Worm (Caenorhabditis elegans) whole organism, L1 larva: ENCODE data around the gene mspn-1.
A peak's percentile ranks its signal among the peaks of the same experiment; 100 is the strongest.

Experiments used
- C04F5.9 ChIP-seq: sonication (generic microtip); optimal IDR thresholded peaks from 2 replicates; lab custom pipeline; 2016; ENCODE audit warnings: missing genetic modification characterization, missing compliant biosample characterization
- F16B12.6 ChIP-seq: fragments of 150-350 bp; optimal IDR thresholded peaks from 2 replicates; lab custom pipeline; 2014; ENCODE audit warnings: missing biosample characterization, missing genetic modification characterization
- Y116A8C.19 ChIP-seq: sonication (generic microtip); optimal IDR thresholded peaks from 2 replicates; lab custom pipeline; 2016; ENCODE audit warnings: missing compliant biosample characterization, missing genetic modification characterization, borderline replicate concordance
- aha-1 ChIP-seq: fragments of 150-350 bp; optimal IDR thresholded peaks from 2 replicates; lab custom pipeline; 2014; ENCODE audit warnings: missing biosample characterization, missing genetic modification characterization
- alr-1 ChIP-seq: fragments of 200-800 bp; sonication (Bioruptor generic); optimal IDR thresholded peaks from 2 replicates; lab custom pipeline; 2018; ENCODE audit warnings: borderline replicate concordance, mild to moderate bottlenecking, missing genetic modification characterization, missing compliant biosample characterization
- aly-2 ChIP-seq: fragments of 150-350 bp; optimal IDR thresholded peaks from 2 replicates; lab custom pipeline; 2014; ENCODE audit warnings: missing biosample characterization, missing genetic modification characterization
- ceh-63 ChIP-seq: fragments of 200-800 bp; sonication (Bioruptor generic); optimal IDR thresholded peaks from 2 replicates; lab custom pipeline; 2018; ENCODE audit warnings: mild to moderate bottlenecking, missing genetic modification characterization, missing compliant biosample characterization
- dpl-1 ChIP-seq, 3 experiments: fragments of 150-350 bp in 2 of 3; sonication (generic microtip) in 1 of 3; optimal IDR thresholded peaks; 2 replicates each; lab custom pipeline; 2014 to 2017; ENCODE audit warnings: missing biosample characterization in 3 of 3, missing genetic modification characterization in 3 of 3, missing genetic modification reagents in 3 of 3
- dsc-1 ChIP-seq: sonication (generic microtip); optimal IDR thresholded peaks from 2 replicates; lab custom pipeline; 2016; ENCODE audit warnings: mild to moderate bottlenecking, missing genetic modification characterization, missing compliant biosample characterization
- efl-1 ChIP-seq, 4 experiments: fragments of 150-350 bp; optimal IDR thresholded peaks in 3 of 4; peaks in 1 of 4; 1 replicate in 1 of 4; 2 replicates in 3 of 4; lab custom pipeline; 2014; ENCODE audit warnings: missing biosample characterization in 2 of 4, missing genetic modification characterization in 2 of 4, missing genetic modification reagents in 2 of 4
- egl-13 ChIP-seq: sonication (generic microtip); optimal IDR thresholded peaks from 2 replicates; lab custom pipeline; 2016; ENCODE audit warnings: missing genotype, missing genetic modification reagents, missing genetic modification characterization, missing compliant biosample characterization
- egl-27 ChIP-seq, 2 experiments: fragments of 150-350 bp in 1 of 2; sonication (generic microtip); optimal IDR thresholded peaks; 3 replicates each; lab custom pipeline; 2017 to 2018; ENCODE audit warnings: missing biosample characterization in 2 of 2, missing genetic modification characterization in 2 of 2, missing genetic modification reagents in 2 of 2
- elt-3 ChIP-seq, 6 experiments: fragments of 150-350 bp in 1 of 6; sonication (generic microtip); optimal IDR thresholded peaks; 2 replicates each; lab custom pipeline; 2017 to 2018; ENCODE audit warnings: missing biosample characterization in 6 of 6, missing genetic modification characterization in 6 of 6, inconsistent platforms in 1 of 6
- ets-5 ChIP-seq: fragments of 200-800 bp; sonication (Bioruptor generic); IDR thresholded peaks from 2 replicates; pipeline ENCODE4 v1.3.6; 2022; ENCODE audit warnings: missing genetic modification characterization, missing compliant biosample characterization
- fkh-10 ChIP-seq: sonication (generic microtip); optimal IDR thresholded peaks from 2 replicates; lab custom pipeline; 2017; ENCODE audit warnings: missing biosample characterization, missing genetic modification reagents, missing genetic modification characterization
- fkh-4 ChIP-seq: sonication (generic microtip); optimal IDR thresholded peaks from 2 replicates; lab custom pipeline; 2016; ENCODE audit warnings: missing compliant biosample characterization, missing genetic modification characterization, borderline replicate concordance
- fos-1 ChIP-seq: fragments of 150-350 bp; optimal IDR thresholded peaks from 2 replicates; lab custom pipeline; 2014; ENCODE audit warnings: missing biosample characterization, missing genetic modification characterization
- grh-1 ChIP-seq: fragments of 200-800 bp; sonication (Bioruptor generic); IDR thresholded peaks from 2 replicates; pipeline ENCODE4 v1.3.6; 2022; ENCODE audit warnings: missing genetic modification reagents, missing genetic modification characterization, missing compliant biosample characterization
- hlh-4 ChIP-seq: sonication (generic microtip); optimal IDR thresholded peaks from 2 replicates; lab custom pipeline; 2016; ENCODE audit warnings: mild to moderate bottlenecking, missing genetic modification characterization, missing compliant biosample characterization
- hpl-2 ChIP-seq: fragments of 150-350 bp; optimal IDR thresholded peaks from 2 replicates; lab custom pipeline; 2014; ENCODE audit warnings: missing biosample characterization, missing genetic modification reagents, missing genetic modification characterization
- irx-1 ChIP-seq: sonication (generic microtip); optimal IDR thresholded peaks from 2 replicates; lab custom pipeline; 2016; ENCODE audit warnings: missing genetic modification characterization, missing compliant biosample characterization
- isw-1 ChIP-seq: fragments of 200-800 bp; sonication (Bioruptor generic); IDR thresholded peaks from 2 replicates; pipeline ENCODE4 v1.3.6; 2022; ENCODE audit warnings: missing genetic modification characterization, missing compliant biosample characterization
- jun-1 ChIP-seq: fragments of 150-350 bp; optimal IDR thresholded peaks from 2 replicates; lab custom pipeline; 2014; ENCODE audit warnings: missing biosample characterization, missing genetic modification reagents, missing genetic modification characterization
- lin-13 ChIP-seq: fragments of 150-350 bp; optimal IDR thresholded peaks from 2 replicates; lab custom pipeline; 2014; ENCODE audit warnings: missing biosample characterization, missing genetic modification reagents, missing genetic modification characterization
- lin-35 ChIP-seq, 2 experiments: fragments of 150-350 bp; optimal IDR thresholded peaks; 2 replicates each; lab custom pipeline; 2014; ENCODE audit warnings: missing biosample characterization in 2 of 2, missing genetic modification characterization in 2 of 2, missing genetic modification reagents in 2 of 2
- lir-3 ChIP-seq: sonication (generic microtip); optimal IDR thresholded peaks from 2 replicates; lab custom pipeline; 2016; ENCODE audit warnings: mild to moderate bottlenecking, missing genetic modification characterization, moderate library complexity, missing compliant biosample characterization; ENCODE audit not compliant: poor library complexity
- mdl-1 ChIP-seq, 2 experiments: fragments of 150-350 bp; optimal IDR thresholded peaks; 2 replicates each; lab custom pipeline; 2014 to 2017; ENCODE audit warnings: missing biosample characterization in 2 of 2, missing genetic modification characterization in 2 of 2, inconsistent platforms in 1 of 2
- mep-1 ChIP-seq: fragments of 150-350 bp; optimal IDR thresholded peaks from 2 replicates; lab custom pipeline; 2014; ENCODE audit warnings: missing biosample characterization, missing genetic modification characterization
- nhr-19 ChIP-seq: fragments of 200-800 bp; sonication (Bioruptor generic); conservative IDR thresholded peaks from 2 replicates; pipeline ENCODE4 v1.3.6; 2022; ENCODE audit warnings: missing genetic modification characterization, missing compliant biosample characterization
- nhr-237 ChIP-seq: fragments of 150-350 bp; optimal IDR thresholded peaks from 2 replicates; lab custom pipeline; 2014; ENCODE audit warnings: missing biosample characterization, missing genetic modification characterization
- nhr-47 ChIP-seq: sonication (generic microtip); optimal IDR thresholded peaks from 2 replicates; lab custom pipeline; 2016; ENCODE audit warnings: mild to moderate bottlenecking, missing genetic modification characterization, moderate library complexity, missing compliant biosample characterization
- nhr-71 ChIP-seq: sonication (generic microtip); optimal IDR thresholded peaks from 2 replicates; lab custom pipeline; 2016; ENCODE audit warnings: mild to moderate bottlenecking, missing genetic modification characterization, moderate library complexity, missing compliant biosample characterization
- nhr-76 ChIP-seq: sonication (generic microtip); optimal IDR thresholded peaks from 2 replicates; lab custom pipeline; 2017; ENCODE audit warnings: missing biosample characterization, missing genetic modification characterization
- nhr-77 ChIP-seq: fragments of 150-350 bp; optimal IDR thresholded peaks from 2 replicates; lab custom pipeline; 2014; ENCODE audit warnings: missing biosample characterization, missing genetic modification characterization
- nhr-84 ChIP-seq: sonication (generic microtip); optimal IDR thresholded peaks from 2 replicates; lab custom pipeline; 2017; ENCODE audit warnings: missing biosample characterization, missing genetic modification characterization
- nhr-85 ChIP-seq: sonication (generic microtip); peaks from one replicate; lab custom pipeline; 2016; ENCODE audit warnings: missing genetic modification characterization, inconsistent platforms, missing compliant biosample characterization
- nhr-90 ChIP-seq: sonication (generic microtip); optimal IDR thresholded peaks from 2 replicates; lab custom pipeline; 2016; ENCODE audit warnings: mild to moderate bottlenecking, missing genetic modification characterization, missing compliant biosample characterization; ENCODE audit not compliant: poor library complexity
- pag-3 ChIP-seq: sonication (generic microtip); optimal IDR thresholded peaks from 2 replicates; lab custom pipeline; 2017; ENCODE audit warnings: missing genetic modification characterization, mild to moderate bottlenecking, missing compliant biosample characterization, antibody characterized with exemption, borderline replicate concordance; ENCODE audit not compliant: insufficient read depth
- pax-3 ChIP-seq: fragments of 200-800 bp; sonication (Bioruptor generic); optimal IDR thresholded peaks from 2 replicates; lab custom pipeline; 2018; ENCODE audit warnings: mild to moderate bottlenecking, missing genetic modification characterization, moderate library complexity, missing compliant biosample characterization
- rnt-1 ChIP-seq: sonication (generic microtip); optimal IDR thresholded peaks from 2 replicates; lab custom pipeline; 2016; ENCODE audit warnings: mild to moderate bottlenecking, missing genetic modification characterization, moderate library complexity, missing compliant biosample characterization
- skn-1 ChIP-seq: fragments of 150-350 bp; optimal IDR thresholded peaks from 2 replicates; lab custom pipeline; 2014; ENCODE audit warnings: missing biosample characterization, missing genetic modification characterization
- snpc-4 ChIP-seq: fragments of 150-350 bp; optimal IDR thresholded peaks from 2 replicates; lab custom pipeline; 2014; ENCODE audit warnings: missing biosample characterization, missing genetic modification characterization
- sptf-1 ChIP-seq: fragments of 150-350 bp; optimal IDR thresholded peaks from 2 replicates; lab custom pipeline; 2014; ENCODE audit warnings: missing biosample characterization, missing genetic modification characterization
- tbx-2 ChIP-seq: sonication (generic microtip); optimal IDR thresholded peaks from 2 replicates; lab custom pipeline; 2016; ENCODE audit warnings: missing genetic modification characterization, missing compliant biosample characterization
- tlp-1 ChIP-seq: fragments of 150-350 bp; optimal IDR thresholded peaks from 2 replicates; lab custom pipeline; 2014; ENCODE audit warnings: missing biosample characterization, missing genetic modification characterization
- unc-130 ChIP-seq: fragments of 150-350 bp; optimal IDR thresholded peaks from 2 replicates; lab custom pipeline; 2017; ENCODE audit warnings: missing biosample characterization, missing genetic modification characterization, inconsistent platforms
- unc-30 ChIP-seq: sonication (generic microtip); optimal IDR thresholded peaks from 2 replicates; lab custom pipeline; 2017; ENCODE audit warnings: missing biosample characterization, missing genetic modification characterization
- unc-62 ChIP-seq: fragments of 150-350 bp; optimal IDR thresholded peaks from 2 replicates; lab custom pipeline; 2014; ENCODE audit warnings: missing biosample characterization, missing genetic modification reagents, missing genetic modification characterization
- unc-98 ChIP-seq: fragments of 200-800 bp; sonication (Bioruptor generic); IDR thresholded peaks from 2 replicates; pipeline ENCODE4 v1.3.6; 2022; ENCODE audit warnings: missing genetic modification characterization, missing compliant biosample characterization
- vab-15 ChIP-seq: sonication (generic microtip); optimal IDR thresholded peaks from 2 replicates; lab custom pipeline; 2017; ENCODE audit warnings: missing genotype, mild to moderate bottlenecking, missing genetic modification characterization, missing compliant biosample characterization
- zag-1 ChIP-seq: fragments of 150-350 bp; optimal IDR thresholded peaks from 2 replicates; lab custom pipeline; 2014; ENCODE audit warnings: missing biosample characterization, missing genetic modification characterization
- ztf-11 ChIP-seq, 2 experiments: sonication (generic microtip); optimal IDR thresholded peaks; 2 replicates each; lab custom pipeline; 2016 to 2017; ENCODE audit warnings: missing genetic modification characterization in 2 of 2, missing biosample characterization in 1 of 2, missing compliant biosample characterization in 1 of 2

mspn-1 gene

ce11 chrIV:10222122-10222589, 44.4 kb downstream of the mspn-1 start, which contains the start of gene C24F3.2 (continued):
- TF ChIP-seq nhr-84 (no peak), aly-2 (tag; lab: Kevin White, UChicago) (no peak), unc-98 (GFP tag; lab: Robert Waterston, UW) (no peak), nhr-90 (peak; percentile 56), rnt-1 (tag; lab: Kevin White, UChicago) (peak; percentile 75), isw-1 (peak; percentile 16; the same call in 1 of the 2 replicates), unc-62 (GFP tag; lab: Kevin White, UChicago) (no peak), fkh-10 (GFP tag; lab: Kevin White, UChicago) (no peak), tbx-2 (tag; lab: Kevin White, UChicago) (peak; percentile 49), zag-1 (no peak), skn-1 (tag; lab: Kevin White, UChicago) (peak; percentile 24), nhr-76 (tag; lab: Kevin White, UChicago) (no peak), jun-1 (tag; lab: Kevin White, UChicago) (no peak), nhr-71 (tag; lab: Kevin White, UChicago) (peak; percentile 81), lin-35 (GFP tag; optimal IDR thresholded peaks at IDR 0.05; lab: Kevin White, UChicago) (peak; percentile 77 to 87), fos-1 (peak; percentile 37), egl-27 (tag; optimal IDR thresholded peaks at IDR 0.05; lab: Kevin White, UChicago) (no peak), mdl-1 (tag; optimal IDR thresholded peaks at IDR 0.05; lab: Kevin White, UChicago) (no peak), nhr-19 (peak; percentile 45), irx-1 (tag; lab: Kevin White, UChicago) (peak; percentile 61), lin-13 (GFP tag; lab: Kevin White, UChicago) (peak; percentile 11), pag-3 (tag; lab: Kevin White, UChicago) (no peak), ztf-11 (tag; optimal IDR thresholded peaks at IDR 0.05; lab: Kevin White, UChicago) (no peak), snpc-4 (peak; percentile 15), nhr-85 (tag; lab: Kevin White, UChicago) (peak; percentile 94), F16B12.6 (tag; lab: Kevin White, UChicago) (no peak), mep-1 (tag; lab: Kevin White, UChicago) (peak; percentile 69), hpl-2 (GFP tag; lab: Kevin White, UChicago) (no peak), lir-3 (tag; lab: Kevin White, UChicago) (no peak), elt-3 (tag; optimal IDR thresholded peaks at IDR 0.05; lab: Kevin White, UChicago) (peak in 2 of 6 experiments; percentile 36 to 54), unc-130 (tag; lab: Kevin White, UChicago) (peak; percentile 42), pax-3 (tag; lab: Kevin White, UChicago) (no peak), efl-1 (optimal IDR thresholded peaks at IDR 0.05; lab: Kevin White, UChicago) (peak; percentile 41 to 79), efl-1 (GFP tag; optimal IDR thresholded peaks at IDR 0.05 in 1 of 2; lab: Kevin White, UChicago) (peak; percentile 80 to 97), ceh-63 (GFP tag; lab: Kevin White, UChicago) (no peak), hlh-4 (tag; lab: Kevin White, UChicago) (no peak), grh-1 (GFP tag; lab: Robert Waterston, UW) (no peak), dsc-1 (tag; lab: Kevin White, UChicago) (peak; percentile 59), fkh-4 (no peak), ets-5 (GFP tag; lab: Robert Waterston, UW) (no peak), dpl-1 (GFP tag; optimal IDR thresholded peaks at IDR 0.05; lab: Kevin White, UChicago) (peak; percentile 60 to 85 (median 74)), egl-13 (tag; lab: Kevin White, UChicago) (peak; percentile 0), nhr-237 (no peak), nhr-77 (tag; lab: Kevin White, UChicago) (peak; percentile 38), alr-1 (tag; lab: Kevin White, UChicago) (no peak), sptf-1 (tag; lab: Kevin White, UChicago) (no peak), tlp-1 (tag; lab: Kevin White, UChicago) (no peak), C04F5.9 (tag; lab: Kevin White, UChicago) (no peak), nhr-47 (tag; lab: Kevin White, UChicago) (peak; percentile 64), unc-30 (tag; lab: Kevin White, UChicago) (no peak), aha-1 (no peak), Y116A8C.19 (tag; lab: Kevin White, UChicago) (no peak), vab-15 (peak; percentile 52)
